Fruit fly (Drosophila melanogaster): Measurements from ENCODE around the gene Ilp2.

Gene Ilp2

DNA sequence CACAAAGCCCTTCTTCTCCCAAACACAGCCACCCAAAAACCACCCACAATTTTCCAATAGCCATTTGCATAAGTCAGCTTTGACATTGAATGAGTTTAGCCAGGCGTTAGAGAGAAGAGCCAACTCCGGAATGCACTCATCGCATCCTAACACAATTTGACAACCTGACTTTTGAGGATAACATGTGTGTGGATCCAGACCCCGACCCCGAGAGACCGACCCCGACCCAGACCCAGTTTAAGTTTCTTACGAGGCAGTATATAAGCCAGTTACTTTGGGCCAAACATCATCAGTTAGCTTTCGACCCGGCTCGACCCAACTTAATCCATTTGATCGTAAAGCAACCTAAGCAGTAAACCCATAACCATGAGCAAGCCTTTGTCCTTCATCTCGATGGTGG is at the start of gene Ilp2:
Gene Ilp2, plus strand, starts transcription at position 301 of the 400 bp plus-strand sequence.
- TF ChIP-seq CG1620 (GFP tag; optimal IDR thresholded peaks at IDR 0.05) (no peak), cnc (optimal IDR thresholded peaks at IDR 0.05) (no peak), CG33017 (tag; optimal IDR thresholded peaks at IDR 0.05) (no peak), Clk (GFP tag; optimal IDR thresholded peaks at IDR 0.05) (no peak), CG5204 (GFP tag; optimal IDR thresholded peaks at IDR 0.05) (no peak), CG7101 (tag; optimal IDR thresholded peaks at IDR 0.05) (no peak), kay (GFP tag; ENCODE audit: borderline replicate concordance) (no peak), Mnt (GFP tag; optimal IDR thresholded peaks at IDR 0.05) (no peak), CG11617 (GFP tag; optimal IDR thresholded peaks at IDR 0.05) (no peak)

DNA sequence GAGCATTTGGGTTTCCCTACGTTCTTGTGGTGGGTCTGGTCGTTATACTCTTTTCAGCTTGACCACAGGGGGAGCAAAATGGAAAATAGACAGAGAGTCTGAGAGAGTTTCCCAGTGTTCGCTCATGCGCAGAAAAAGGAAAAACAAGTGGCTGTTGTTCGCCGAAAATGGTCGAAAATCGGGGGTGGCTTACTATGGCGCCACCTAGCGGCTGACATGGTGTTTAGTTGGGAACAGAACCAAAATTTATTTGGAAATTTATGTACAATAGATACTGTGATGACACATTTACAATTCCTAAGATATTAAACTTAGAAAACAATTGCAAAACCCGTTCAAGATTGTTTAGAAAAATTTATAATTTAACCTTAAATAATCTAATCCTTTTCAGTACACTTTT is 47.9 kb upstream of the Ilp2 start:
- TF ChIP-seq toe (GFP tag; optimal IDR thresholded peaks at IDR 0.05), result no peak
- no peak for TF ChIP-seq Mnt (GFP tag; optimal IDR thresholded peaks at IDR 0.05)
- no peak for TF ChIP-seq CG12768 (GFP tag; optimal IDR thresholded peaks at IDR 0.05)
- no peak for TF ChIP-seq tj (GFP tag; optimal IDR thresholded peaks at IDR 0.05)
- no peak for TF ChIP-seq CG33017 (tag; optimal IDR thresholded peaks at IDR 0.05)
- TF ChIP-seq ovo (GFP tag; optimal IDR thresholded peaks at IDR 0.05), result no peak
- no peak for TF ChIP-seq CG14711 (tag; optimal IDR thresholded peaks at IDR 0.05)
- no peak for TF ChIP-seq bab1 (GFP tag; optimal IDR thresholded peaks at IDR 0.05)
- TF ChIP-seq CG7045 (GFP tag; optimal IDR thresholded peaks at IDR 0.05), result no peak
- no peak for TF ChIP-seq Crg-1 (GFP tag; optimal IDR thresholded peaks at IDR 0.05)
- no peak for TF ChIP-seq cic (GFP tag; optimal IDR thresholded peaks at IDR 0.05)
- no peak for TF ChIP-seq CG1620 (GFP tag; optimal IDR thresholded peaks at IDR 0.05)

DNA sequence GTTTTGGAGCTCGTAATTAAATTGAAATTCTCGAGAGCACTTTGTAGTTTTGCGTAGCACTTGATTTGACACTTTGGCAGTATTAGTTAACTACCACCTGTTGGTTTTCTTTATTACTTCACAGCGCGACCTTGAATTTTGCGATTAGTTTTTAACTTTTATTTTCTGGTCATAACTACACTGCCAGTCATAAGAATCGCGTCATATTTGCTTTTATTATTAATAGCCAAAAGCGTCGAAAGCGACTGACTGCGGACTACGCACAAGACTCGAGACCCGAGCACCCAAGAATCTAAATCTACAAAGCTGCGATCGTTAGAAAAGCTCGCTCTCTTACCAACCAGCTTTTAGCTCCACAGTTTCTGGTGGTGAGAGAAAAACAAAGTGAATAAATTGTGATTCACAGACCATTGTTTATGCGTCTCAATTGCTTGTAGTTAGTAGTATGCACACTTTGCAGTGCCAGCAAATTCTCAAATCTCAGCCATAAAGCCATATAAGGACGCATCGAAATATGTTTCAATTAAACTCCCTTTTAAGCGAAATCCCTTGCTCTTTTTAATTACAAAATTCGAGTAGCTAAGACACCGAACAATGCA is 39.2 kb upstream of the Ilp2 start, which contains the start of gene CG42268:
Gene CG42268, minus strand, starts transcription at position 245 of the 599 bp plus-strand sequence.
- TF ChIP-seq pad (GFP tag; optimal IDR thresholded peaks at IDR 0.05), result peak; percentile 6
- no peak for TF ChIP-seq Mnt (GFP tag; optimal IDR thresholded peaks at IDR 0.05)
- no peak for TF ChIP-seq CG7045 (GFP tag; optimal IDR thresholded peaks at IDR 0.05)
- TF ChIP-seq CG11617 (GFP tag; optimal IDR thresholded peaks at IDR 0.05), result no peak
- peak; percentile 89 for TF ChIP-seq kay (GFP tag; ENCODE audit: borderline replicate concordance)
- TF ChIP-seq cnc (optimal IDR thresholded peaks at IDR 0.05), result no peak
- TF ChIP-seq bab1 (GFP tag; optimal IDR thresholded peaks at IDR 0.05), result no peak
- peak; percentile 37 for TF ChIP-seq CG12768 (GFP tag; optimal IDR thresholded peaks at IDR 0.05)
- TF ChIP-seq cic (GFP tag; optimal IDR thresholded peaks at IDR 0.05), result peak; percentile 57
- TF ChIP-seq CG33017 (tag; optimal IDR thresholded peaks at IDR 0.05), result peak; percentile 32

DNA sequence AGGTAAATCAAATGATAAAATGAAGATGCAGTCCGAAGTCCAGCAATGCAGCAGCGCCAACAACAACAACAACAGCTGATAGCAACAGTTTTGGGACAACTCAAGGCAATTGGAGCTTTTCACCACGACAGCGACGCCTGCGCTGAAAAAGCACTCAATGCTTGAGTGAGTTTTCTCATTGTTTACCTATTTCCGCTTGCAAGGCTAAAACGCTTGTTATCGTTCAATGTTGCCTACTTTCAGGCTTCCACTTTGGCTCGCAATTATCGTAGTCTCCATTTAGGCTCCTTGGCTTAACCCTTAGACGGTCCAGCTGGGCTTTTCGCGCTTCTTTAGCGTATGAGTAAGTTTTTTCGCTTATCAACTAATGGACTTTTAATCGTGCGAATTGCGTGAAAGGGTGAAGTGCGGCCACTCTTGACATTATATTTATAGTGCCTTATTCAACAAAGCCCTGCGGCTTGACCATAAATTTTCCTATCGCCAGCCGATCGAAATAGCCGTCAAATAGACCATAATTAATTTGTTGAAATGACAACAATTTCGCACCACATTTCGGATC is 37.4 kb upstream of the Ilp2 start:
- TF ChIP-seq tj (GFP tag; optimal IDR thresholded peaks at IDR 0.05) (peak; percentile 65), CG1620 (GFP tag; optimal IDR thresholded peaks at IDR 0.05) (peak; percentile 4), cnc (optimal IDR thresholded peaks at IDR 0.05) (no peak), bab1 (GFP tag; optimal IDR thresholded peaks at IDR 0.05) (peak; percentile 25), CG33017 (tag; optimal IDR thresholded peaks at IDR 0.05) (no peak), cic (GFP tag; optimal IDR thresholded peaks at IDR 0.05) (peak; percentile 9), kay (GFP tag; ENCODE audit: borderline replicate concordance) (no peak)

dm6 chr3L:9763389-9763917 is 36.0 kb upstream of the Ilp2 start, which contains the start of gene Ae2:
Gene Ae2 (plus strand): TSS chr3L:9763544.
- no peak for TF ChIP-seq CG1620 (GFP tag; optimal IDR thresholded peaks at IDR 0.05)
- TF ChIP-seq CG12768 (GFP tag; optimal IDR thresholded peaks at IDR 0.05), result no peak
- no peak for TF ChIP-seq toe (GFP tag; optimal IDR thresholded peaks at IDR 0.05)
- no peak for TF ChIP-seq kay (GFP tag; ENCODE audit: borderline replicate concordance)
- TF ChIP-seq ovo (GFP tag; optimal IDR thresholded peaks at IDR 0.05), result peak; percentile 37
- TF ChIP-seq CG5204 (GFP tag; optimal IDR thresholded peaks at IDR 0.05), result no peak
- peak; percentile 48 for TF ChIP-seq tj (GFP tag; optimal IDR thresholded peaks at IDR 0.05)
- TF ChIP-seq Crg-1 (GFP tag; optimal IDR thresholded peaks at IDR 0.05), result no peak
- no peak for TF ChIP-seq CG7045 (GFP tag; optimal IDR thresholded peaks at IDR 0.05)
- TF ChIP-seq pad (GFP tag; optimal IDR thresholded peaks at IDR 0.05), result peak; percentile 36
- no peak for TF ChIP-seq CG33017 (tag; optimal IDR thresholded peaks at IDR 0.05)
- TF ChIP-seq CG11617 (GFP tag; optimal IDR thresholded peaks at IDR 0.05), result no peak
- TF ChIP-seq cic (GFP tag; optimal IDR thresholded peaks at IDR 0.05), result no peak
- TF ChIP-seq Clk (GFP tag; optimal IDR thresholded peaks at IDR 0.05), result no peak
- no peak for TF ChIP-seq Hr96 (GFP tag; optimal IDR thresholded peaks at IDR 0.05)
- peak; percentile 58 for TF ChIP-seq bab1 (GFP tag; optimal IDR thresholded peaks at IDR 0.05)
- TF ChIP-seq CG14711 (tag; optimal IDR thresholded peaks at IDR 0.05), result no peak
- no peak for TF ChIP-seq cnc (optimal IDR thresholded peaks at IDR 0.05)
- TF ChIP-seq Mnt (GFP tag; optimal IDR thresholded peaks at IDR 0.05), result peak; percentile 25

- TF ChIP-seq kay (GFP tag; ENCODE audit: borderline replicate concordance) (peak; percentile 54), CG5204 (GFP tag; optimal IDR thresholded peaks at IDR 0.05) (no peak), ovo (GFP tag; optimal IDR thresholded peaks at IDR 0.05) (no peak)
These were observed 35.2 kb upstream of the Ilp2 start for dm6 chr3L:9764307-9764706.

Data from whole organism, adult.